Fruit fly (Drosophila melanogaster): Measurements from ENCODE around the gene CG3021.

Gene CG3021

DNA sequence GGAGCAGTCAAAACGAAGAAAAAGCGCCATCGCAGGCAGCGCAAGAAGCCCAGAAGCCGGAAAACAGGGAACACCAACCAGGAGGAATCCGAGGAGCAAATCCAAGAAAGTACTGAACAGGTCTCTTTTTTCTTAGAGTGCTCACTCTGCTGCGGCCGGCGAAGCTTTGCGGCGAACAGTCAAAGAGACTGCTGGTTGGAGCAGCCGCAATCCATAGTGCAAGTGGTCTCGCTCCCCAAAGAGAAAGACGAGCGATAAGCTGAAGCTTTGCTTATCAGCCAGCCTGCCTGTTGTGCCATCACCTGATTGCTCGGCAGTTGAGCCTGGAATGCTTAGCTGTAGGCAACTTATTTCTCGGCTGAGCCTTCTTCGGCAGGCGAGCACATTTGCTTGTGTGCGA lies 4.6 kb downstream of the CG3021 start, which contains the start of gene CG14630:
CG14630 (plus strand) TSS at position 301 of the 400 bp plus-strand sequence.
- TF ChIP-seq CG6854 (GFP tag; optimal IDR thresholded peaks at IDR 0.05) (no peak), CG6163 (GFP tag; IDR thresholded peaks at IDR 0.05) (no peak), fd59A (GFP tag; optimal IDR thresholded peaks at IDR 0.05) (no peak), cyc (GFP tag; optimal IDR thresholded peaks at IDR 0.05) (no peak), Eip75B (GFP tag; optimal IDR thresholded peaks at IDR 0.05) (no peak), Met (GFP tag; optimal IDR thresholded peaks at IDR 0.05) (no peak), CG10669 (GFP tag; optimal IDR thresholded peaks at IDR 0.05) (no peak)

DNA sequence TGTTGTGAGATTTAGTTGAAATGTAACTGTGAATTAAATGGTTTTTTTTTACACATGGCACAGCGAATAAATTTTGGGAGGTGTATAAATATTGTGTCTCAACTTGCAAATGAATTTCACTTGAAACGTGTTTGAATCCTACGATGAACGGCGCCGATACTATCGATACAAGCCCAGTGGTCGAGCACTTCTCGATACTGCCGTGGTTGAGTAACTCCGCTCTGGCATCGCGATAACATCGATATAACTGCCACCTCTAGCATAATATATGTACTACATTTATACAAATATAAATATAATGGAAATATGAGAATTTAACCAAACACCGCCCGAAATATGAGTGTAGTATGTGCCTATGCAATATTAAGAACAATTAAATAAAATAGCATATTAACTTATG lies 6.5 kb downstream of the CG3021 start:
- TF ChIP-seq CG11902 (GFP tag; optimal IDR thresholded peaks at IDR 0.05) = no peak
- TF ChIP-seq OdsH (GFP tag; optimal IDR thresholded peaks at IDR 0.05) = no peak
- TF ChIP-seq CG15336 (GFP tag; IDR thresholded peaks at IDR 0.05) = no peak
- TF ChIP-seq CG8119 (GFP tag; IDR thresholded peaks at IDR 0.05) = no peak
- TF ChIP-seq Sox102F (GFP tag; optimal IDR thresholded peaks at IDR 0.05) = no peak
- TF ChIP-seq net (GFP tag; optimal IDR thresholded peaks at IDR 0.05) = no peak
- TF ChIP-seq CG1621 (tag; optimal IDR thresholded peaks at IDR 0.05) = peak; percentile 56
- no peak for TF ChIP-seq vri (GFP tag; optimal IDR thresholded peaks at IDR 0.05)
- no peak for TF ChIP-seq pdm3 (GFP tag; optimal IDR thresholded peaks at IDR 0.05)
- TF ChIP-seq cyc (GFP tag; optimal IDR thresholded peaks at IDR 0.05) = peak; percentile 18
- no peak for TF ChIP-seq CG32006 (GFP tag; optimal IDR thresholded peaks at IDR 0.05)
- peak; percentile 21 for TF ChIP-seq CG3919 (GFP tag; optimal IDR thresholded peaks at IDR 0.05)
- TF ChIP-seq Sox14 (GFP tag; optimal IDR thresholded peaks at IDR 0.05) = peak; percentile 6
- TF ChIP-seq dsx (GFP tag; optimal IDR thresholded peaks at IDR 0.05; ENCODE audit: poor library complexity, severe bottlenecking) = no peak
- TF ChIP-seq Gug (GFP tag; IDR thresholded peaks at IDR 0.05) = no peak
- TF ChIP-seq CG16779 (tag; optimal IDR thresholded peaks at IDR 0.05) = no peak
- TF ChIP-seq Sox15 (GFP tag; optimal IDR thresholded peaks at IDR 0.05) = no peak
- TF ChIP-seq CG11762 (GFP tag; optimal IDR thresholded peaks at IDR 0.05; ENCODE audit: insufficient read depth) = no peak
- TF ChIP-seq CG4318 (GFP tag; optimal IDR thresholded peaks at IDR 0.05) = no peak
- TF ChIP-seq CG31627 (GFP tag; optimal IDR thresholded peaks at IDR 0.05) = peak; percentile 39
- TF ChIP-seq CG7368 (GFP tag; optimal IDR thresholded peaks at IDR 0.05) = no peak
- no peak for TF ChIP-seq Hr39 (GFP tag; optimal IDR thresholded peaks at IDR 0.05)
- TF ChIP-seq CG34406 (GFP tag; optimal IDR thresholded peaks at IDR 0.05) = no peak
- TF ChIP-seq CG6854 (GFP tag; optimal IDR thresholded peaks at IDR 0.05) = no peak
- TF ChIP-seq CG6792 (GFP tag; optimal IDR thresholded peaks at IDR 0.05) = no peak
- no peak for TF ChIP-seq CG6276 (GFP tag; optimal IDR thresholded peaks at IDR 0.05)
- peak; percentile 66 for TF ChIP-seq svp (GFP tag)
- TF ChIP-seq CG11294 (GFP tag; IDR thresholded peaks at IDR 0.05) = no peak
- TF ChIP-seq esn (GFP tag; optimal IDR thresholded peaks at IDR 0.05) = peak; percentile 25
- TF ChIP-seq CG8632 (GFP tag; optimal IDR thresholded peaks at IDR 0.05) = no peak
- TF ChIP-seq topi (GFP tag; optimal IDR thresholded peaks at IDR 0.05) = peak; percentile 23
- TF ChIP-seq CG6163 (GFP tag; IDR thresholded peaks at IDR 0.05) = no peak
- TF ChIP-seq Lpt (GFP tag; optimal IDR thresholded peaks at IDR 0.05) = no peak
- TF ChIP-seq CG3032 (tag; optimal IDR thresholded peaks at IDR 0.05) = peak; percentile 5
- TF ChIP-seq eg (GFP tag; IDR thresholded peaks at IDR 0.05) = no peak
- TF ChIP-seq Eip75B (GFP tag; optimal IDR thresholded peaks at IDR 0.05) = no peak
- TF ChIP-seq achi (GFP tag; optimal IDR thresholded peaks at IDR 0.05) = no peak
- peak; percentile 4 for TF ChIP-seq lz (GFP tag; optimal IDR thresholded peaks at IDR 0.05)
- TF ChIP-seq CG10669 (GFP tag; optimal IDR thresholded peaks at IDR 0.05) = no peak
- TF ChIP-seq Hr4 (GFP tag; optimal IDR thresholded peaks at IDR 0.05) = no peak
- no peak for TF ChIP-seq Blimp-1 (GFP tag; optimal IDR thresholded peaks at IDR 0.05)
- no peak for TF ChIP-seq Ets96B (tag; optimal IDR thresholded peaks at IDR 0.05)
- no peak for TF ChIP-seq salr (GFP tag; optimal IDR thresholded peaks at IDR 0.05)
- no peak for TF ChIP-seq CG8319 (GFP tag; optimal IDR thresholded peaks at IDR 0.05)
- no peak for TF ChIP-seq fd59A (GFP tag; optimal IDR thresholded peaks at IDR 0.05)
- TF ChIP-seq ss (GFP tag; optimal IDR thresholded peaks at IDR 0.05) = no peak
- no peak for TF ChIP-seq Ets21C (GFP tag; optimal IDR thresholded peaks at IDR 0.05)
- no peak for TF ChIP-seq fkh (GFP tag; optimal IDR thresholded peaks at IDR 0.05)
- no peak for TF ChIP-seq Hr38 (GFP tag; optimal IDR thresholded peaks at IDR 0.05)
